Worm (Caenorhabditis elegans) whole organism, mixed stage, embryonic: ENCODE measurements around the gene srh-21.

Experiments
- M03D4.4 ChIP-seq: sonication (generic microtip); optimal IDR thresholded peaks from 2 replicates; lab custom pipeline; 2017; ENCODE audit warnings: mild to moderate bottlenecking, missing genetic modification characterization, missing compliant biosample characterization
- blmp-1 ChIP-seq: fragments of 150-350 bp; optimal IDR thresholded peaks from 2 replicates; lab custom pipeline; 2014; ENCODE audit warnings: missing biosample characterization, missing genetic modification characterization
- ceh-43 ChIP-seq: fragments of 200-800 bp; sonication (Bioruptor generic); optimal IDR thresholded peaks from 2 replicates; lab custom pipeline; 2018; ENCODE audit warnings: mild to moderate bottlenecking, missing genetic modification characterization, moderate library complexity, missing compliant biosample characterization
- ces-1 ChIP-seq: fragments of 150-350 bp; optimal IDR thresholded peaks from 2 replicates; lab custom pipeline; 2014; ENCODE audit warnings: missing biosample characterization, missing genetic modification reagents, missing genetic modification characterization
- lsy-2 ChIP-seq: fragments of 150-350 bp; optimal IDR thresholded peaks from 2 replicates; lab custom pipeline; 2014; ENCODE audit warnings: missing biosample characterization, missing genetic modification characterization
- nhr-12 ChIP-seq: fragments of 150-350 bp; optimal IDR thresholded peaks from 2 replicates; lab custom pipeline; 2014; ENCODE audit warnings: missing biosample characterization, missing genetic modification characterization
- nhr-237 ChIP-seq: fragments of 150-350 bp; optimal IDR thresholded peaks from 2 replicates; lab custom pipeline; 2014; ENCODE audit warnings: missing biosample characterization, missing genetic modification characterization
- pha-4 ChIP-seq: fragments of 150-350 bp; optimal IDR thresholded peaks from 2 replicates; lab custom pipeline; 2018; ENCODE audit warnings: missing biosample characterization, missing genetic modification reagents, missing genetic modification characterization
- sem-2 ChIP-seq: fragments of 200-800 bp; sonication (Bioruptor generic); optimal IDR thresholded peaks from 2 replicates; lab custom pipeline; 2018; ENCODE audit warnings: mild to moderate bottlenecking, missing genetic modification characterization, missing compliant biosample characterization
- ztf-11 ChIP-seq: fragments of 150-350 bp; optimal IDR thresholded peaks from 2 replicates; lab custom pipeline; 2014; ENCODE audit warnings: missing biosample characterization, missing genetic modification characterization

- TF ChIP-seq lsy-2 (tag; lab: Kevin White, UChicago), result no peak
- no peak for TF ChIP-seq pha-4
- TF ChIP-seq ces-1 (GFP tag; lab: Kevin White, UChicago), result no peak
- no peak for TF ChIP-seq ztf-11
- no peak for TF ChIP-seq M03D4.4
- no peak for TF ChIP-seq nhr-237
- TF ChIP-seq nhr-12 (tag; lab: Kevin White, UChicago), result no peak
- TF ChIP-seq sem-2, result no peak
- no peak for TF ChIP-seq blmp-1 (tag; lab: Kevin White, UChicago)
- TF ChIP-seq ceh-43, result no peak
These were observed 35.2 kb upstream of the srh-21 start for ce11 chrV:4891305-4891704.
